Fruit fly (Drosophila melanogaster) whole organism, pupa: Measurements from ENCODE around the gene CG10565.

Experiments used
- CG10348 ChIP-seq: fragments of 200-800 bp; sonication (Bioruptor generic); IDR thresholded peaks from 2 replicates; pipeline ENCODE4 v1.3.6; 2022; ENCODE audit warnings: missing biosample characterization, missing genetic modification characterization
- CG12605 ChIP-seq: fragments of 200-800 bp; sonication (Bioruptor generic); IDR thresholded peaks from 2 replicates; pipeline ENCODE4 v1.3.6; 2022; ENCODE audit warnings: missing biosample characterization, missing genetic modification characterization
- CG13204 ChIP-seq: fragments of 200-800 bp; sonication (Bioruptor generic); optimal IDR thresholded peaks from 2 replicates; lab custom pipeline; 2018; ENCODE audit warnings: missing biosample characterization, mild to moderate bottlenecking, missing genetic modification characterization, moderate library complexity
- CG14655 ChIP-seq: fragments of 200-800 bp; sonication (Bioruptor generic); optimal IDR thresholded peaks from 3 replicates; lab custom pipeline; 2017; ENCODE audit warnings: mild to moderate bottlenecking, missing biosample characterization, missing genetic modification reagents, missing genetic modification characterization
- CG15710 ChIP-seq: fragments of 200-800 bp; sonication (Bioruptor generic); optimal IDR thresholded peaks from 2 replicates; lab custom pipeline; 2018; ENCODE audit warnings: missing biosample characterization, mild to moderate bottlenecking, missing genetic modification characterization, moderate library complexity
- CG17806 ChIP-seq: fragments of 200-800 bp; sonication (Bioruptor generic); optimal IDR thresholded peaks from 2 replicates; lab custom pipeline; 2018; ENCODE audit warnings: missing biosample characterization, mild to moderate bottlenecking, missing genetic modification characterization, moderate library complexity
- CG32121 ChIP-seq: fragments of 200-800 bp; sonication (Bioruptor generic); IDR thresholded peaks from 2 replicates; pipeline ENCODE4 v1.3.6; 2022; ENCODE audit warnings: missing biosample characterization, missing genetic modification characterization
- CG34367 ChIP-seq: fragments of 200-800 bp; sonication (Bioruptor generic); optimal IDR thresholded peaks from 2 replicates; lab custom pipeline; 2018; ENCODE audit warnings: missing biosample characterization, mild to moderate bottlenecking, missing genetic modification characterization
- CG4496 ChIP-seq: fragments of 200-800 bp; sonication (Bioruptor generic); IDR thresholded peaks from 3 replicates; pipeline ENCODE4 v1.3.6; 2022; ENCODE audit warnings: missing biosample characterization, missing genetic modification characterization
- CG8159 ChIP-seq: fragments of 200-800 bp; sonication (Bioruptor generic); optimal IDR thresholded peaks from 3 replicates; lab custom pipeline; 2018; ENCODE audit warnings: missing biosample characterization, mild to moderate bottlenecking, missing genetic modification characterization, moderate library complexity
- CG8301 ChIP-seq: fragments of 200-800 bp; sonication (Bioruptor generic); optimal IDR thresholded peaks from 2 replicates; lab custom pipeline; 2018; ENCODE audit warnings: missing biosample characterization, mild to moderate bottlenecking, missing genetic modification characterization
- CG9948 ChIP-seq: fragments of 200-800 bp; sonication (Bioruptor generic); optimal IDR thresholded peaks from 2 replicates; lab custom pipeline; 2018; ENCODE audit warnings: missing biosample characterization, mild to moderate bottlenecking, missing genetic modification characterization, moderate library complexity
- D1 ChIP-seq: fragments of 200-800 bp; sonication (Bioruptor generic); optimal IDR thresholded peaks from 2 replicates; lab custom pipeline; 2018; ENCODE audit warnings: missing biosample characterization, mild to moderate bottlenecking, missing genetic modification characterization, moderate library complexity
- EcR ChIP-seq: fragments of 200-800 bp; sonication (Bioruptor generic); optimal IDR thresholded peaks from 3 replicates; lab custom pipeline; 2019; ENCODE audit warnings: missing biosample characterization, missing genetic modification characterization, mild to moderate bottlenecking, moderate library complexity, missing genetic modification reagents
- Ets98B ChIP-seq: fragments of 200-800 bp; sonication (Bioruptor generic); IDR thresholded peaks from 2 replicates; pipeline ENCODE4 v1.3.6; 2022; ENCODE audit warnings: missing biosample characterization, missing genetic modification characterization
- Pif1A ChIP-seq: fragments of 200-800 bp; sonication (Bioruptor generic); optimal IDR thresholded peaks from 3 replicates; lab custom pipeline; 2016; ENCODE audit warnings: missing biosample characterization, missing genetic modification characterization
- Pif1B ChIP-seq: fragments of 200-800 bp; sonication (Bioruptor generic); optimal IDR thresholded peaks from 3 replicates; lab custom pipeline; 2016; ENCODE audit warnings: missing biosample characterization, missing genetic modification characterization
- Snoo ChIP-seq: fragments of 200-800 bp; sonication (Bioruptor generic); optimal IDR thresholded peaks from 3 replicates; lab custom pipeline; 2017; ENCODE audit warnings: missing biosample characterization, mild to moderate bottlenecking, missing genetic modification characterization, inconsistent platforms
- fd96Ca ChIP-seq: fragments of 200-800 bp; sonication (Bioruptor generic); IDR thresholded peaks from 3 replicates; pipeline ENCODE4 v1.3.6; 2022; ENCODE audit warnings: missing biosample characterization, missing genetic modification characterization
- gl ChIP-seq: fragments of 200-800 bp; sonication (Bioruptor generic); optimal IDR thresholded peaks from 2 replicates; lab custom pipeline; 2018; ENCODE audit warnings: missing biosample characterization, mild to moderate bottlenecking, missing genetic modification characterization
- rn ChIP-seq: fragments of 200-800 bp; sonication (Bioruptor generic); IDR thresholded peaks from 2 replicates; pipeline ENCODE4 v1.3.6; 2022; ENCODE audit warnings: missing biosample characterization, missing genetic modification characterization

Gene CG10565

dm6 chr3L:21100429-21100828 lies 35.7 kb downstream of the CG10565 start:
- TF ChIP-seq CG4496 (GFP tag; lab: Robert Waterston, UW): no peak
- peak; percentile 11 for TF ChIP-seq Snoo (tag; lab: Kevin White, UChicago)

dm6 chr3L:21099908-21100307 lies 36.2 kb downstream of the CG10565 start:
- TF ChIP-seq Pif1B (no peak), rn (no peak), Ets98B (GFP tag; lab: Robert Waterston, UW) (peak; percentile 41; the same call in 1 of the 2 replicates), fd96Ca (GFP tag; lab: Robert Waterston, UW) (no peak), CG17806 (no peak), CG4496 (GFP tag; lab: Robert Waterston, UW) (peak; percentile 56; the same call in 2 of the 3 replicates), CG13204 (no peak), CG9948 (tag; lab: Kevin White, UChicago) (no peak), gl (no peak), Pif1A (GFP tag; lab: Kevin White, UChicago) (no peak), CG8159 (tag; lab: Kevin White, UChicago) (peak; percentile 5), CG15710 (tag; lab: Kevin White, UChicago) (no peak), D1 (no peak), CG14655 (no peak), Snoo (tag; lab: Kevin White, UChicago) (no peak), CG32121 (GFP tag; lab: Robert Waterston, UW) (no peak), CG12605 (GFP tag; lab: Robert Waterston, UW) (peak; percentile 41; the same call in 1 of the 2 replicates), CG34367 (tag; lab: Kevin White, UChicago) (no peak), CG10348 (no peak), CG8301 (no peak), EcR (GFP tag; lab: Kevin White, UChicago) (peak; percentile 42)

dm6 chr3L:21099019-21099447 lies 37.1 kb downstream of the CG10565 start:
- no peak for TF ChIP-seq CG34367 (tag; lab: Kevin White, UChicago)
- TF ChIP-seq gl: no peak
- TF ChIP-seq rn: no peak
- no peak for TF ChIP-seq CG13204
- peak; percentile 74 for TF ChIP-seq CG14655
- TF ChIP-seq Pif1B: peak; percentile 41
- peak; percentile 47 for TF ChIP-seq CG15710 (tag; lab: Kevin White, UChicago)
- no peak for TF ChIP-seq CG32121 (GFP tag; lab: Robert Waterston, UW)
- TF ChIP-seq EcR (GFP tag; lab: Kevin White, UChicago): no peak
- no peak for TF ChIP-seq fd96Ca (GFP tag; lab: Robert Waterston, UW)
- no peak for TF ChIP-seq CG12605 (GFP tag; lab: Robert Waterston, UW)
- peak; percentile 29 for TF ChIP-seq Pif1A (GFP tag; lab: Kevin White, UChicago)
- TF ChIP-seq CG17806: peak; percentile 9
- no peak for TF ChIP-seq CG4496 (GFP tag; lab: Robert Waterston, UW)
- no peak for TF ChIP-seq D1
- TF ChIP-seq CG8301: peak; percentile 34
- no peak for TF ChIP-seq Ets98B (GFP tag; lab: Robert Waterston, UW)
- no peak for TF ChIP-seq CG10348
- TF ChIP-seq CG9948 (tag; lab: Kevin White, UChicago): peak; percentile 40
- peak; percentile 50 for TF ChIP-seq Snoo (tag; lab: Kevin White, UChicago)
- peak; percentile 55 for TF ChIP-seq CG8159 (tag; lab: Kevin White, UChicago)
- TF ChIP-seq, all 21 proteins: peak for 9

- TF ChIP-seq CG8301: no peak
- no peak for TF ChIP-seq Pif1B
- peak; percentile 26 for TF ChIP-seq CG13204
- peak; percentile 93 for TF ChIP-seq EcR (GFP tag; lab: Kevin White, UChicago)
- TF ChIP-seq CG8159 (tag; lab: Kevin White, UChicago): no peak
- TF ChIP-seq CG14655: no peak
- TF ChIP-seq CG15710 (tag; lab: Kevin White, UChicago): no peak
- no peak for TF ChIP-seq rn
- TF ChIP-seq CG9948 (tag; lab: Kevin White, UChicago): no peak
- peak; percentile 43; the same call in 1 of the 3 replicates for TF ChIP-seq CG4496 (GFP tag; lab: Robert Waterston, UW)
- no peak for TF ChIP-seq fd96Ca (GFP tag; lab: Robert Waterston, UW)
- no peak for TF ChIP-seq Ets98B (GFP tag; lab: Robert Waterston, UW)
- TF ChIP-seq Snoo (tag; lab: Kevin White, UChicago): no peak
- TF ChIP-seq CG12605 (GFP tag; lab: Robert Waterston, UW): no peak
Observed at dm6 chr3L:21098602-21099001, 37.6 kb downstream of the CG10565 start.

dm6 chr3L:21097386-21097785 lies 38.8 kb downstream of the CG10565 start:
- no peak for TF ChIP-seq CG34367 (tag; lab: Kevin White, UChicago)
- no peak for TF ChIP-seq CG14655
- no peak for TF ChIP-seq CG12605 (GFP tag; lab: Robert Waterston, UW)
- no peak for TF ChIP-seq D1
- TF ChIP-seq CG8159 (tag; lab: Kevin White, UChicago): no peak
- TF ChIP-seq Snoo (tag; lab: Kevin White, UChicago): no peak
- no peak for TF ChIP-seq Pif1B
- TF ChIP-seq CG9948 (tag; lab: Kevin White, UChicago): no peak
- no peak for TF ChIP-seq gl
- TF ChIP-seq CG10348: no peak
- no peak for TF ChIP-seq fd96Ca (GFP tag; lab: Robert Waterston, UW)
- TF ChIP-seq CG13204: no peak
- no peak for TF ChIP-seq CG32121 (GFP tag; lab: Robert Waterston, UW)
- TF ChIP-seq rn: no peak
- TF ChIP-seq EcR (GFP tag; lab: Kevin White, UChicago): no peak
- no peak for TF ChIP-seq CG17806
- no peak for TF ChIP-seq Ets98B (GFP tag; lab: Robert Waterston, UW)
- TF ChIP-seq, all 21 proteins: peak for 0

dm6 chr3L:21090245-21090644 lies 45.9 kb downstream of the CG10565 start:
- TF ChIP-seq CG8301: no peak
- no peak for TF ChIP-seq D1
- TF ChIP-seq CG4496 (GFP tag; lab: Robert Waterston, UW): no peak
- TF ChIP-seq CG15710 (tag; lab: Kevin White, UChicago): no peak
- TF ChIP-seq Pif1B: no peak
- TF ChIP-seq CG14655: peak; percentile 20
- peak; percentile 4 for TF ChIP-seq Pif1A (GFP tag; lab: Kevin White, UChicago)
- TF ChIP-seq Snoo (tag; lab: Kevin White, UChicago): no peak
- no peak for TF ChIP-seq gl
- no peak for TF ChIP-seq CG34367 (tag; lab: Kevin White, UChicago)
- no peak for TF ChIP-seq CG17806
- no peak for TF ChIP-seq Ets98B (GFP tag; lab: Robert Waterston, UW)
- no peak for TF ChIP-seq rn
- TF ChIP-seq fd96Ca (GFP tag; lab: Robert Waterston, UW): no peak
- TF ChIP-seq EcR (GFP tag; lab: Kevin White, UChicago): no peak
